Fruit fly (Drosophila melanogaster): ENCODE data around the gene CG17154.

dm6 chr3L:12107378-12107777 is 19.0 kb downstream of the CG17154 start:
- TF ChIP-seq fkh (GFP tag; optimal IDR thresholded peaks at IDR 0.05) = no peak
- no peak for TF ChIP-seq CG11902 (GFP tag; optimal IDR thresholded peaks at IDR 0.05)
- TF ChIP-seq CG6808 (GFP tag; optimal IDR thresholded peaks at IDR 0.05) = no peak
- no peak for TF ChIP-seq Hr39 (GFP tag; optimal IDR thresholded peaks at IDR 0.05)
- TF ChIP-seq CG31627 (GFP tag; optimal IDR thresholded peaks at IDR 0.05) = no peak
- no peak for TF ChIP-seq fd59A (GFP tag; optimal IDR thresholded peaks at IDR 0.05)
- TF ChIP-seq CG10669 (GFP tag; optimal IDR thresholded peaks at IDR 0.05) = no peak
- TF ChIP-seq svp (GFP tag) = peak; percentile 25
- no peak for TF ChIP-seq CG4318 (GFP tag; optimal IDR thresholded peaks at IDR 0.05)
- TF ChIP-seq Met (GFP tag; optimal IDR thresholded peaks at IDR 0.05) = no peak

All from whole organism, prepupa.